Worm (Caenorhabditis elegans) whole organism, L3 larva: Measurements from ENCODE around the gene Y48A6B.14.

Source experiments
- R02D3.7 ChIP-seq: fragments of 150-350 bp; optimal IDR thresholded peaks from 2 replicates; lab custom pipeline; 2014; ENCODE audit warnings: missing biosample characterization, missing genetic modification characterization
- aly-2 ChIP-seq: fragments of 150-350 bp; optimal IDR thresholded peaks from 2 replicates; lab custom pipeline; 2014; ENCODE audit warnings: missing biosample characterization, missing genetic modification characterization
- ceh-16 ChIP-seq: sonication (generic microtip); optimal IDR thresholded peaks from 2 replicates; lab custom pipeline; 2017; ENCODE audit warnings: missing biosample characterization, missing genetic modification characterization
- ceh-28 ChIP-seq: fragments of 150-350 bp; optimal IDR thresholded peaks from 2 replicates; lab custom pipeline; 2014; ENCODE audit warnings: missing biosample characterization, missing genetic modification reagents, missing genetic modification characterization
- ceh-82 ChIP-seq: fragments of 150-350 bp; optimal IDR thresholded peaks from 2 replicates; lab custom pipeline; 2014; ENCODE audit warnings: missing biosample characterization, missing genetic modification characterization
- daf-12 ChIP-seq: fragments of 150-350 bp; optimal IDR thresholded peaks from 2 replicates; lab custom pipeline; 2014; ENCODE audit warnings: missing biosample characterization, missing genetic modification reagents, missing genetic modification characterization
- egl-27 ChIP-seq: sonication (generic microtip); optimal IDR thresholded peaks from 4 replicates; lab custom pipeline; 2017; ENCODE audit warnings: missing biosample characterization, missing genetic modification reagents, missing genetic modification characterization
- elt-2 ChIP-seq: sonication (generic microtip); optimal IDR thresholded peaks from 2 replicates; lab custom pipeline; 2016; ENCODE audit warnings: missing genetic modification reagents, mild to moderate bottlenecking, missing genetic modification characterization, missing compliant biosample characterization
- elt-3 ChIP-seq, 3 experiments: fragments of 150-350 bp in 1 of 3; sonication (generic microtip) in 2 of 3; optimal IDR thresholded peaks; 2 replicates in 2 of 3; 4 replicates in 1 of 3; lab custom pipeline; 2014 to 2017; ENCODE audit warnings: missing biosample characterization in 3 of 3, missing genetic modification characterization in 3 of 3
- fkh-10 ChIP-seq: sonication (generic microtip); optimal IDR thresholded peaks from 2 replicates; lab custom pipeline; 2017; ENCODE audit warnings: missing biosample characterization, missing genetic modification reagents, missing genetic modification characterization
- fkh-2 ChIP-seq: fragments of 150-350 bp; optimal IDR thresholded peaks from 2 replicates; lab custom pipeline; 2014; ENCODE audit warnings: missing biosample characterization, missing genetic modification reagents, missing genetic modification characterization
- fos-1 ChIP-seq: fragments of 150-350 bp; optimal IDR thresholded peaks from 2 replicates; lab custom pipeline; 2014; ENCODE audit warnings: missing biosample characterization, missing genetic modification characterization
- nfya-1 ChIP-seq: sonication (generic microtip); optimal IDR thresholded peaks from 2 replicates; lab custom pipeline; 2017; ENCODE audit warnings: missing genetic modification characterization, mild to moderate bottlenecking, missing compliant biosample characterization, antibody characterized with exemption, moderate library complexity; ENCODE audit not compliant: insufficient read depth
- nhr-25 ChIP-seq: sonication (generic microtip); optimal IDR thresholded peaks from 2 replicates; lab custom pipeline; 2017; ENCODE audit warnings: missing biosample characterization, missing genetic modification characterization
- nhr-43 ChIP-seq: sonication (generic microtip); optimal IDR thresholded peaks from 2 replicates; lab custom pipeline; 2016; ENCODE audit warnings: mild to moderate bottlenecking, missing genetic modification characterization, missing compliant biosample characterization; ENCODE audit not compliant: poor library complexity, severe bottlenecking
- sea-2 ChIP-seq: fragments of 150-350 bp; sonication (generic microtip); optimal IDR thresholded peaks from 4 replicates; lab custom pipeline; 2014; ENCODE audit warnings: missing biosample characterization, missing genetic modification reagents, missing genetic modification characterization
- skn-1 ChIP-seq: fragments of 150-350 bp; optimal IDR thresholded peaks from 2 replicates; lab custom pipeline; 2014; ENCODE audit warnings: missing biosample characterization, missing genetic modification characterization
- snpc-4 ChIP-seq: fragments of 150-350 bp; optimal IDR thresholded peaks from 2 replicates; lab custom pipeline; 2014; ENCODE audit warnings: missing biosample characterization, missing genetic modification characterization
- unc-39 ChIP-seq: sonication (generic microtip); optimal IDR thresholded peaks from 4 replicates; lab custom pipeline; 2017; ENCODE audit warnings: missing biosample characterization, missing genetic modification characterization
- zag-1 ChIP-seq: fragments of 150-350 bp; optimal IDR thresholded peaks from 2 replicates; lab custom pipeline; 2014; ENCODE audit warnings: missing biosample characterization, missing genetic modification characterization

The Y48A6B.14 gene

ce11 chrIII:11079445-11079844 lies 48.0 kb downstream of the Y48A6B.14 start, which contains the start of gene W09D6.4:
TSS of gene W09D6.4 (plus strand) at chrIII:11079745.
- no peak for TF ChIP-seq R02D3.7
- no peak for TF ChIP-seq unc-39
- TF ChIP-seq snpc-4: no peak
- TF ChIP-seq elt-3 (tag; optimal IDR thresholded peaks at IDR 0.05; lab: Kevin White, UChicago): no peak
- TF ChIP-seq fkh-10 (GFP tag; lab: Kevin White, UChicago): no peak
- no peak for TF ChIP-seq fkh-2
- TF ChIP-seq egl-27 (tag; lab: Kevin White, UChicago): no peak
- TF ChIP-seq skn-1 (tag; lab: Kevin White, UChicago): no peak
- TF ChIP-seq aly-2 (tag; lab: Kevin White, UChicago): no peak
- TF ChIP-seq nfya-1: no peak
- no peak for TF ChIP-seq ceh-16 (tag; lab: Kevin White, UChicago)
- TF ChIP-seq elt-2 (tag; lab: Kevin White, UChicago): no peak
- no peak for TF ChIP-seq zag-1 (tag; lab: Kevin White, UChicago)
- no peak for TF ChIP-seq sea-2 (GFP tag; lab: Kevin White, UChicago)
- no peak for TF ChIP-seq nhr-25 (tag; lab: Kevin White, UChicago)
- no peak for TF ChIP-seq daf-12
- no peak for TF ChIP-seq ceh-28 (tag; lab: Kevin White, UChicago)
- no peak for TF ChIP-seq ceh-82 (tag; lab: Kevin White, UChicago)
- no peak for TF ChIP-seq nhr-43
- TF ChIP-seq fos-1: no peak

- peak; percentile 75 for TF ChIP-seq ceh-28 (tag; lab: Kevin White, UChicago)
These were observed 48.5 kb downstream of the Y48A6B.14 start for ce11 chrIII:11079884-11080283.
